Worm (Caenorhabditis elegans) whole organism, L4 larva: ENCODE results near the gene K01A6.4.

ENCODE experiments used
- T26A8.4 ChIP-seq: fragments of 200-800 bp; sonication (Bioruptor generic); IDR thresholded peaks from 2 replicates; pipeline ENCODE4 v1.3.6; 2022; ENCODE audit warnings: missing genetic modification characterization, missing compliant biosample characterization
- aly-2 ChIP-seq: sonication (generic microtip); optimal IDR thresholded peaks from 2 replicates; lab custom pipeline; 2018; ENCODE audit warnings: missing biosample characterization, missing genetic modification characterization
- jun-1 ChIP-seq: fragments of 150-350 bp; optimal IDR thresholded peaks from 2 replicates; lab custom pipeline; 2014; ENCODE audit warnings: missing biosample characterization, missing genetic modification reagents, missing genetic modification characterization
- lin-13 ChIP-seq: fragments of 150-350 bp; optimal IDR thresholded peaks from 2 replicates; lab custom pipeline; 2014; ENCODE audit warnings: missing biosample characterization, missing genetic modification reagents, missing genetic modification characterization
- snpc-4 ChIP-seq: fragments of 150-350 bp; optimal IDR thresholded peaks from 2 replicates; lab custom pipeline; 2014; ENCODE audit warnings: missing biosample characterization, missing genetic modification characterization

ce11 chrIV:11735025-11735424, 5.1 kb downstream of the K01A6.4 start, which contains the start of gene K01A6.6:
- TF ChIP-seq aly-2 (tag; lab: Kevin White, UChicago) (no peak), snpc-4 (tag; lab: Kevin White, UChicago) (no peak), jun-1 (tag; lab: Kevin White, UChicago) (no peak), lin-13 (no peak), T26A8.4 (no peak)
